Worm (Caenorhabditis elegans): Measurements from ENCODE around the gene pah-1.

The pah-1 gene

DNA sequence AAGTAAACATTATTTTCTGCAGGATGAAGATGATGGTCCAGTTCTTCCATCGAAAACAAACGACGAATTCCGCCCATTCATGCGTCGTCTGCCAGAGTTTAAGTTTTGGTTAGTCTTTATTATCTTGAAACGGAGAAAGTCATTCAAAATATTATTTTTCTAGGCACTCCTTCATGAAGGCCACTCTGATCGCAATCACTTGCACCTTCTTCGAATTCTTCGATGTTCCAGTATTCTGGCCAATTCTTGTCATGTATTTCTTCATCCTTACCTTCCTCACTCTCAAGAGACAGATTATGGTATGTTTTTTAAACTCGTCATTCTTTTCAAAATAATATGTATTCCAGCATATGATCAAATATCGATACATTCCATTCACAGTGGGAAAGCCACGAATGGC lies 45.0 kb upstream of the pah-1 start:
- no peak for TF ChIP-seq ceh-62 (tag; optimal IDR thresholded peaks at IDR 0.05)
- TF ChIP-seq mdl-1 (tag; optimal IDR thresholded peaks at IDR 0.05) = no peak
- TF ChIP-seq nhr-28 (tag; optimal IDR thresholded peaks at IDR 0.05) = peak; percentile 51
- TF ChIP-seq F26F4.8 (GFP tag; conservative IDR thresholded peaks at IDR 0.05) = no peak
- no peak for TF ChIP-seq F37D6.2 (tag; optimal IDR thresholded peaks at IDR 0.05)
- no peak for TF ChIP-seq aha-1 (tag)
- no peak for TF ChIP-seq cey-2 (tag; optimal IDR thresholded peaks at IDR 0.05; ENCODE audit: borderline replicate concordance, insufficient read depth)
- TF ChIP-seq ceh-82 (tag; optimal IDR thresholded peaks at IDR 0.05) = no peak
- TF ChIP-seq T26A8.4 (GFP tag; IDR thresholded peaks at IDR 0.05) = peak; percentile 70; the same call in 1 of the 2 replicates
- no peak for TF ChIP-seq tag-97 (GFP tag; IDR thresholded peaks at IDR 0.05)
- TF ChIP-seq F49E8.2 (tag; optimal IDR thresholded peaks at IDR 0.05; ENCODE audit: borderline replicate concordance) = no peak
- TF ChIP-seq nhr-25 (tag; optimal IDR thresholded peaks at IDR 0.05; ENCODE audit: borderline replicate concordance, insufficient read depth) = no peak
- TF ChIP-seq mep-1 (tag; optimal IDR thresholded peaks at IDR 0.05) = no peak
- no peak for TF ChIP-seq ces-1 (GFP tag; optimal IDR thresholded peaks at IDR 0.05)

DNA sequence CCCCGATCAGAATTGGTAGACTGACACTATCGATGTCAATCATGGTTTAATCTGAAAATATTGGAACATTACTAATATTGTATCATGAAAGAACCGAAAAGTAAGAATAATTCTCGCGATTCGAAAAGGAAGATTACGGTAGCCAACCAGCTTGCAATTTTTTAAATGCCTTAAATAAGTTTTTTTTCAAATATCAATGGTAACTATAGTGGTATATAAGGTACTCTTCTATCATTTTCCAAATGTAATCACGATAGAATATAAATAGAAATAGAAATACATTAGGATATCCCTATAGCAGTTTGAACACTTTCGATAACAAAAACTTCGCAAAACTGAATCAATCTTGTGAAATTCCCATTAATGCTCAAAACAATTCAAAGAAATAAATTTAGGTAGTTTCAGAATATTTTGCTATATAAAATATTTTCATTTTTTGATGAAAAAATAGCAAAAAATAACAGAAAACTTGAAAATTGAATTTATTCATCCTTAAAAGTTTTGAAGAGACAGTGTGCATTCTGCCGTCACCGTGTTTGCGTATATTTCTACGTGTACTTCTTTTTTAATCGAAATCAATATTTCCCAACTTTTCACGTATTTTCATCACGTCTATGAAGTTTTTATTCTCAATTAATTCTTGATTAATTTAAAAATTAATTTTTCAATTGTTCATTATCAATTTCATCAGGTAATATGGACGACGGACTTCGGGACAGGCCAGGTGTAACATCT lies 44.0 kb upstream of the pah-1 start, which contains the start of the genes F46C5.9 and rer-1:
Gene F46C5.9 (minus strand): TSS at position 51 of the 735 bp plus-strand sequence.
Gene rer-1 (plus strand): TSS at position 692 of the 735 bp plus-strand sequence.
- TF ChIP-seq nhr-111 (GFP tag; optimal IDR thresholded peaks at IDR 0.05) (no peak), T20F7.1 (GFP tag; optimal IDR thresholded peaks at IDR 0.05) (peak; percentile 33), ceh-44 (GFP tag; IDR thresholded peaks at IDR 0.05) (no peak), dpl-1 (GFP tag; optimal IDR thresholded peaks at IDR 0.05) (peak; percentile 27), pqm-1 (tag; optimal IDR thresholded peaks at IDR 0.05) (no peak), nhr-42 (GFP tag; IDR thresholded peaks at IDR 0.05) (no peak), Y5F2A.4 (GFP tag; optimal IDR thresholded peaks at IDR 0.05) (no peak), madf-5 (GFP tag; IDR thresholded peaks at IDR 0.05) (no peak), attf-4 (tag; optimal IDR thresholded peaks at IDR 0.05) (no peak), lir-3 (tag; optimal IDR thresholded peaks at IDR 0.05) (no peak), mes-2 (tag; optimal IDR thresholded peaks at IDR 0.05; ENCODE audit: poor library complexity, severe bottlenecking) (peak; percentile 26), dmd-6 (GFP tag; IDR thresholded peaks at IDR 0.05) (no peak), lin-15B (tag; optimal IDR thresholded peaks at IDR 0.05) (no peak), tag-97 (GFP tag; IDR thresholded peaks at IDR 0.05) (no peak), madf-9 (GFP tag; conservative IDR thresholded peaks at IDR 0.05) (no peak), Y48G9A.11 (GFP tag; IDR thresholded peaks at IDR 0.05) (no peak), nhr-48 (tag; optimal IDR thresholded peaks at IDR 0.05) (no peak), lin-13 (GFP tag; optimal IDR thresholded peaks at IDR 0.05) (no peak), nhr-11 (tag; optimal IDR thresholded peaks at IDR 0.05) (no peak), nhr-25 (tag; optimal IDR thresholded peaks at IDR 0.05; ENCODE audit: borderline replicate concordance, insufficient read depth) (no peak), aly-2 (tag; optimal IDR thresholded peaks at IDR 0.05) (no peak), hlh-11 (tag; optimal IDR thresholded peaks at IDR 0.05) (no peak), F49E8.2 (tag; optimal IDR thresholded peaks at IDR 0.05; ENCODE audit: borderline replicate concordance) (no peak), nhr-77 (tag; optimal IDR thresholded peaks at IDR 0.05) (no peak), F37D6.2 (tag; optimal IDR thresholded peaks at IDR 0.05) (no peak), duxl-1 (tag; optimal IDR thresholded peaks at IDR 0.05; ENCODE audit: poor library complexity) (no peak), ces-1 (GFP tag; optimal IDR thresholded peaks at IDR 0.05) (no peak), dmd-9 (GFP tag; IDR thresholded peaks at IDR 0.05) (no peak), lin-39 (tag; optimal IDR thresholded peaks at IDR 0.05) (no peak), nhr-237 (tag; optimal IDR thresholded peaks at IDR 0.05) (no peak), fos-1 (tag; optimal IDR thresholded peaks at IDR 0.05) (no peak), zip-2 (tag; optimal IDR thresholded peaks at IDR 0.05) (no peak), lin-38 (GFP tag; IDR thresholded peaks at IDR 0.05) (no peak), F44E2.7 (GFP tag; IDR thresholded peaks at IDR 0.05) (no peak), ctbp-1 (GFP tag; IDR thresholded peaks at IDR 0.05) (no peak), daf-12 (tag; optimal IDR thresholded peaks at IDR 0.05) (no peak), ZK546.5 (tag; optimal IDR thresholded peaks at IDR 0.05) (no peak), egl-27 (tag; optimal IDR thresholded peaks at IDR 0.05) (no peak), unc-62 (GFP tag; optimal IDR thresholded peaks at IDR 0.05 in 1 of 2) (no peak), unc-62 (tag; optimal IDR thresholded peaks at IDR 0.05) (no peak), F26F4.8 (GFP tag; conservative IDR thresholded peaks at IDR 0.05) (no peak)
